Fruit fly (Drosophila melanogaster): ENCODE results near the gene Msp300.

Gene Msp300

dm6 chr2L:5059645-5060254 lies 40.9 kb upstream of the Msp300 start, which contains the start of gene Rpn11 (continued):
- TF ChIP-seq dpn (GFP tag; optimal IDR thresholded peaks at IDR 0.05) (peak; percentile 51 to 75), emc (GFP tag; optimal IDR thresholded peaks at IDR 0.05) (no peak), HLHmδ (GFP tag; optimal IDR thresholded peaks at IDR 0.05) (no peak), ssp (GFP tag; IDR thresholded peaks at IDR 0.05) (no peak), Deaf1 (tag; optimal IDR thresholded peaks at IDR 0.05) (peak; percentile 26), CG15479 (GFP tag; optimal IDR thresholded peaks at IDR 0.05) (no peak), CoRest (tag; optimal IDR thresholded peaks at IDR 0.05) (peak; percentile 84), CG11695 (GFP tag; IDR thresholded peaks at IDR 0.05) (no peak), MESR4 (GFP tag; optimal IDR thresholded peaks at IDR 0.05) (peak; percentile 87), CG8478 (optimal IDR thresholded peaks at IDR 0.05) (no peak), Lhr (GFP tag; optimal IDR thresholded peaks at IDR 0.05) (peak; percentile 43), Drgx (GFP tag; IDR thresholded peaks at IDR 0.05) (no peak), zen (tag; optimal IDR thresholded peaks at IDR 0.05) (peak; percentile 30), Aef1 (GFP tag; IDR thresholded peaks at IDR 0.05) (0 out of 3 replicates have a peak, but pooled peaks have one; percentile 17), Mrtf (GFP tag; IDR thresholded peaks at IDR 0.05) (no peak), Elba2 (GFP tag; optimal IDR thresholded peaks at IDR 0.05) (peak; percentile 4), CHES-1-like (GFP tag; optimal IDR thresholded peaks at IDR 0.05) (peak; percentile 7), Camta (GFP tag; optimal IDR thresholded peaks at IDR 0.05) (no peak), CG16815 (GFP tag; optimal IDR thresholded peaks at IDR 0.05) (peak; percentile 44), CG6254 (GFP tag; optimal IDR thresholded peaks at IDR 0.05) (no peak), bcd (GFP tag; optimal IDR thresholded peaks at IDR 0.05) (peak; percentile 64), chm (GFP tag; IDR thresholded peaks at IDR 0.05) (no peak), pzg (GFP tag; optimal IDR thresholded peaks at IDR 0.05) (peak; percentile 50), disco-r (GFP tag; optimal IDR thresholded peaks at IDR 0.05) (no peak), ase (GFP tag; IDR thresholded peaks at IDR 0.05) (no peak), insv (GFP tag; optimal IDR thresholded peaks at IDR 0.05) (no peak), pan (optimal IDR thresholded peaks at IDR 0.05) (no peak), pan (GFP tag; optimal IDR thresholded peaks at IDR 0.05 in 1 of 2, IDR thresholded peaks at IDR 0.05 in 1 of 2) (peak in 1 of 2 experiments; percentile 44), CG6272 (GFP tag; IDR thresholded peaks at IDR 0.05) (0 out of 2 replicates have a peak, but pooled peaks have one; percentile 12), corto (GFP tag; optimal IDR thresholded peaks at IDR 0.05) (no peak), kni (GFP tag; optimal IDR thresholded peaks at IDR 0.05) (no peak), fd3F (GFP tag; optimal IDR thresholded peaks at IDR 0.05) (peak; percentile 45), Mad (GFP tag; optimal IDR thresholded peaks at IDR 0.05) (no peak), sr (GFP tag; IDR thresholded peaks at IDR 0.05) (no peak), CG1233 (GFP tag; optimal IDR thresholded peaks at IDR 0.05) (peak; percentile 30), Xrp1 (GFP tag; IDR thresholded peaks at IDR 0.05) (peak; percentile 38; the same call in 1 of the 2 replicates), Med (GFP tag) (peak; percentile 81), pnt (GFP tag; optimal IDR thresholded peaks at IDR 0.05) (no peak), Atf-2 (GFP tag; optimal IDR thresholded peaks at IDR 0.05) (peak; percentile 31), wdn (GFP tag; IDR thresholded peaks at IDR 0.05) (no peak), vfl (GFP tag; optimal IDR thresholded peaks at IDR 0.05) (no peak), CG4360 (GFP tag; IDR thresholded peaks at IDR 0.05) (no peak), CG1024 (GFP tag; IDR thresholded peaks at IDR 0.05) (no peak), maf-S (GFP tag; optimal IDR thresholded peaks at IDR 0.05) (peak; percentile 25), Hmx (GFP tag; optimal IDR thresholded peaks at IDR 0.05) (peak; percentile 23), CG2875 (GFP tag; optimal IDR thresholded peaks at IDR 0.05) (peak; percentile 22), CG3726 (GFP tag; IDR thresholded peaks at IDR 0.05) (no peak), pho (GFP tag; optimal IDR thresholded peaks at IDR 0.05) (no peak), PHDP (tag; optimal IDR thresholded peaks at IDR 0.05) (peak; percentile 44), CG9797 (GFP tag; optimal IDR thresholded peaks at IDR 0.05) (no peak), Blimp-1 (GFP tag; optimal IDR thresholded peaks at IDR 0.05) (peak; percentile 56)

Measured in whole organism, embryonic.